Fruit fly (Drosophila melanogaster) whole organism, embryonic: Measurements from ENCODE around the gene PLCXD.
A peak's percentile ranks its signal among the peaks of the same experiment; 100 is the strongest.

ENCODE experiments used
- Mes4 ChIP-seq: fragments of 200-800 bp; sonication (Bioruptor generic); optimal IDR thresholded peaks from 2 replicates; lab custom pipeline; 2016; ENCODE audit warnings: missing biosample characterization, missing genetic modification characterization
- nom ChIP-seq: fragments of 200-800 bp; sonication (Bioruptor generic); optimal IDR thresholded peaks from 2 replicates; lab custom pipeline; 2017; ENCODE audit warnings: missing biosample characterization, missing genetic modification characterization, mild to moderate bottlenecking, moderate library complexity, missing genetic modification reagents

DNA sequence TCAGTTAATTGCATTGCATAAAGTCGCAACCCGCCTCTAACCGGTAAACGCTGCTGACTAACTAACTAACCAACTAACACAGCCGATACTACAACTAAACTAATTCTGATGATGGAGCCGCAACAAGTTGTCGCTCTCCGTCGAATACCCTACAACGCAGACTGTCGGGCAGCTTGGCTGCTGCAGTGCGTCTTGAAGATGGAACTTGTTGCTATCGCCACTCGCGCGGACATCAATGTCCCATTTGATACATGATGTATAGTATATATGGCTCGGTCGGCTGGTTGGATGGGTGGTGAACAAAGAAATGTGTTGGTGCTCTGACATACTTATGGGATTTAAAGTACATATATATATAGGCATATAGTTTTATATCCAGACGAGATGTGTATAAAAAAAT, 23.7 kb upstream of the PLCXD start:
- no peak for TF ChIP-seq Mes4 (GFP tag; lab: Kevin White, UChicago)
- peak; percentile 46 for TF ChIP-seq nom (GFP tag; lab: Kevin White, UChicago)
